Worm (Caenorhabditis elegans) whole organism, L3 larva: Measurements from ENCODE around the gene ZK1320.2.

Experiments
- R02D3.7 ChIP-seq: fragments of 150-350 bp; optimal IDR thresholded peaks from 2 replicates; lab custom pipeline; 2014; ENCODE audit warnings: missing biosample characterization, missing genetic modification characterization
- ZK546.5 ChIP-seq: sonication (generic microtip); optimal IDR thresholded peaks from 2 replicates; lab custom pipeline; 2017; ENCODE audit warnings: missing biosample characterization, missing genetic modification characterization
- aly-2 ChIP-seq: fragments of 150-350 bp; optimal IDR thresholded peaks from 2 replicates; lab custom pipeline; 2014; ENCODE audit warnings: missing biosample characterization, missing genetic modification characterization
- ama-1 ChIP-seq: fragments of 150-350 bp; optimal IDR thresholded peaks from 2 replicates; lab custom pipeline; 2018
- ceh-16 ChIP-seq: sonication (generic microtip); optimal IDR thresholded peaks from 2 replicates; lab custom pipeline; 2017; ENCODE audit warnings: missing biosample characterization, missing genetic modification characterization
- ceh-28 ChIP-seq: fragments of 150-350 bp; optimal IDR thresholded peaks from 2 replicates; lab custom pipeline; 2014; ENCODE audit warnings: missing biosample characterization, missing genetic modification reagents, missing genetic modification characterization
- ceh-82 ChIP-seq: fragments of 150-350 bp; optimal IDR thresholded peaks from 2 replicates; lab custom pipeline; 2014; ENCODE audit warnings: missing biosample characterization, missing genetic modification characterization
- ceh-9 ChIP-seq: sonication (generic microtip); optimal IDR thresholded peaks from 2 replicates; lab custom pipeline; 2018; ENCODE audit warnings: missing biosample characterization, missing genetic modification characterization
- daf-12 ChIP-seq: fragments of 150-350 bp; optimal IDR thresholded peaks from 2 replicates; lab custom pipeline; 2014; ENCODE audit warnings: missing biosample characterization, missing genetic modification reagents, missing genetic modification characterization
- egl-27 ChIP-seq: sonication (generic microtip); optimal IDR thresholded peaks from 4 replicates; lab custom pipeline; 2017; ENCODE audit warnings: missing biosample characterization, missing genetic modification reagents, missing genetic modification characterization
- egl-5 ChIP-seq: fragments of 150-350 bp; optimal IDR thresholded peaks from 2 replicates; lab custom pipeline; 2017; ENCODE audit warnings: missing biosample characterization, missing genetic modification reagents, missing genetic modification characterization, inconsistent platforms
- elt-1 ChIP-seq: fragments of 150-350 bp; optimal IDR thresholded peaks from 2 replicates; lab custom pipeline; 2014; ENCODE audit warnings: missing biosample characterization, missing genetic modification characterization
- elt-2 ChIP-seq: sonication (generic microtip); optimal IDR thresholded peaks from 2 replicates; lab custom pipeline; 2016; ENCODE audit warnings: missing genetic modification reagents, mild to moderate bottlenecking, missing genetic modification characterization, missing compliant biosample characterization
- eor-1 ChIP-seq, 2 experiments: fragments of 150-350 bp; optimal IDR thresholded peaks; 2 replicates each; lab custom pipeline; 2014 to 2018; ENCODE audit warnings: missing biosample characterization in 2 of 2, missing genetic modification characterization in 2 of 2
- fkh-10 ChIP-seq: sonication (generic microtip); optimal IDR thresholded peaks from 2 replicates; lab custom pipeline; 2017; ENCODE audit warnings: missing biosample characterization, missing genetic modification reagents, missing genetic modification characterization
- fkh-2 ChIP-seq: fragments of 150-350 bp; optimal IDR thresholded peaks from 2 replicates; lab custom pipeline; 2014; ENCODE audit warnings: missing biosample characterization, missing genetic modification reagents, missing genetic modification characterization
- hmg-11 ChIP-seq: sonication (generic microtip); optimal IDR thresholded peaks from 2 replicates; lab custom pipeline; 2016; ENCODE audit warnings: missing genetic modification characterization, missing compliant biosample characterization
- jun-1 ChIP-seq: fragments of 150-350 bp; optimal IDR thresholded peaks from 2 replicates; lab custom pipeline; 2014; ENCODE audit warnings: missing biosample characterization, missing genetic modification reagents, missing genetic modification characterization
- lin-15B ChIP-seq: fragments of 150-350 bp; optimal IDR thresholded peaks from 2 replicates; lab custom pipeline; 2014; ENCODE audit warnings: missing biosample characterization, missing genetic modification characterization
- lin-39 ChIP-seq: fragments of 150-350 bp; optimal IDR thresholded peaks from 2 replicates; lab custom pipeline; 2018; ENCODE audit warnings: missing biosample characterization, missing genetic modification reagents, missing genetic modification characterization
- mdl-1 ChIP-seq: fragments of 150-350 bp; optimal IDR thresholded peaks from 2 replicates; lab custom pipeline; 2014; ENCODE audit warnings: missing biosample characterization, missing genetic modification characterization
- mml-1 ChIP-seq: fragments of 150-350 bp; sonication (generic microtip); optimal IDR thresholded peaks from 3 replicates; lab custom pipeline; 2014; ENCODE audit warnings: missing biosample characterization, missing genetic modification characterization
- nfya-1 ChIP-seq: sonication (generic microtip); optimal IDR thresholded peaks from 2 replicates; lab custom pipeline; 2017; ENCODE audit warnings: missing genetic modification characterization, mild to moderate bottlenecking, missing compliant biosample characterization, antibody characterized with exemption, moderate library complexity; ENCODE audit not compliant: insufficient read depth
- nhr-11 ChIP-seq: fragments of 150-350 bp; optimal IDR thresholded peaks from 2 replicates; lab custom pipeline; 2014; ENCODE audit warnings: missing biosample characterization, missing genetic modification characterization
- nhr-12 ChIP-seq: fragments of 150-350 bp; optimal IDR thresholded peaks from 2 replicates; lab custom pipeline; 2014; ENCODE audit warnings: missing biosample characterization, missing genetic modification characterization
- nhr-23 ChIP-seq: fragments of 150-350 bp; optimal IDR thresholded peaks from 2 replicates; lab custom pipeline; 2014; ENCODE audit warnings: missing biosample characterization, missing genetic modification reagents, missing genetic modification characterization
- nhr-237 ChIP-seq: fragments of 150-350 bp; optimal IDR thresholded peaks from 2 replicates; lab custom pipeline; 2014; ENCODE audit warnings: missing biosample characterization, missing genetic modification characterization
- nhr-25 ChIP-seq: sonication (generic microtip); optimal IDR thresholded peaks from 2 replicates; lab custom pipeline; 2017; ENCODE audit warnings: missing biosample characterization, missing genetic modification characterization
- nhr-28 ChIP-seq: fragments of 150-350 bp; optimal IDR thresholded peaks from 2 replicates; lab custom pipeline; 2014; ENCODE audit warnings: missing biosample characterization, missing genetic modification characterization
- nhr-43 ChIP-seq: sonication (generic microtip); optimal IDR thresholded peaks from 2 replicates; lab custom pipeline; 2016; ENCODE audit warnings: mild to moderate bottlenecking, missing genetic modification characterization, missing compliant biosample characterization; ENCODE audit not compliant: poor library complexity, severe bottlenecking
- nhr-67 ChIP-seq: fragments of 150-350 bp; optimal IDR thresholded peaks from 2 replicates; lab custom pipeline; 2014; ENCODE audit warnings: missing biosample characterization, missing genetic modification characterization
- nhr-76 ChIP-seq: fragments of 150-350 bp; sonication (generic microtip); optimal IDR thresholded peaks from 5 replicates; lab custom pipeline; 2014; ENCODE audit warnings: missing biosample characterization, missing genetic modification characterization
- nhr-77 ChIP-seq: fragments of 150-350 bp; optimal IDR thresholded peaks from 2 replicates; lab custom pipeline; 2014; ENCODE audit warnings: missing biosample characterization, missing genetic modification characterization
- pha-4 ChIP-seq: fragments of 150-350 bp; optimal IDR thresholded peaks from 2 replicates; lab custom pipeline; 2014; ENCODE audit warnings: missing biosample characterization, missing genetic modification reagents, missing genetic modification characterization
- pqm-1 ChIP-seq: fragments of 150-350 bp; optimal IDR thresholded peaks from 2 replicates; lab custom pipeline; 2017; ENCODE audit warnings: missing biosample characterization, missing genetic modification characterization, inconsistent platforms
- sea-2 ChIP-seq: fragments of 150-350 bp; sonication (generic microtip); optimal IDR thresholded peaks from 4 replicates; lab custom pipeline; 2014; ENCODE audit warnings: missing biosample characterization, missing genetic modification reagents, missing genetic modification characterization
- snpc-4 ChIP-seq: fragments of 150-350 bp; optimal IDR thresholded peaks from 2 replicates; lab custom pipeline; 2014; ENCODE audit warnings: missing biosample characterization, missing genetic modification characterization
- tbx-2 ChIP-seq: sonication (generic microtip); optimal IDR thresholded peaks from 2 replicates; lab custom pipeline; 2016; ENCODE audit warnings: mild to moderate bottlenecking, missing genetic modification characterization, missing compliant biosample characterization
- unc-39 ChIP-seq: sonication (generic microtip); optimal IDR thresholded peaks from 4 replicates; lab custom pipeline; 2017; ENCODE audit warnings: missing biosample characterization, missing genetic modification characterization
- unc-62 ChIP-seq: fragments of 150-350 bp; sonication (generic microtip); optimal IDR thresholded peaks from 4 replicates; lab custom pipeline; 2014; ENCODE audit warnings: missing biosample characterization, missing genetic modification reagents, missing genetic modification characterization
- ztf-11 ChIP-seq: fragments of 150-350 bp; optimal IDR thresholded peaks from 2 replicates; lab custom pipeline; 2014; ENCODE audit warnings: missing biosample characterization, missing genetic modification characterization
- ztf-4 ChIP-seq: fragments of 150-350 bp; optimal IDR thresholded peaks from 2 replicates; lab custom pipeline; 2014; ENCODE audit warnings: missing biosample characterization, missing genetic modification characterization

Gene ZK1320.2

DNA sequence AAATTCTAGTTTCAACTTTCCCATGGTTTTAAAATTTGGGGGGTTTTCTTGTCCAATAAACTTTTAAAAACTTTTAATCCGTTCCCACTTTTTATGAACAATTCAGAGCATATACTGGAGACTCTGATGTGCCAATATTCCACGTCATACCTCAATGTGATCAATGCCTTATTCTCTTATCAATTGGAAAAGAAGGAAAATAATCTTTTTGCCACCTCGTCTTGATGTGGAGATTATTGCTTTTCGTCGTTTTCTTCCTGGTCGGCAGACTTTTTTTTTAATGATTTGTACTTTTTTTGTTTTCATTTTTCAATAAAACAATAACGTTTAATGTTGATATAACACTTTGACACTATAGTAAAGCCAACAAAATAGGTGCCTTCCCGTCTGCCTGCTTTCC, 18.7 kb upstream of the ZK1320.2 start:
- TF ChIP-seq nhr-67 (no peak), pqm-1 (tag; lab: Kevin White, UChicago) (peak; percentile 50), lin-15B (no peak), nhr-43 (no peak), elt-1 (tag; lab: Kevin White, UChicago) (no peak), elt-2 (tag; lab: Kevin White, UChicago) (peak; percentile 67), ama-1 (lab: Kevin White, UChicago) (no peak), mdl-1 (tag; lab: Kevin White, UChicago) (no peak), nhr-28 (no peak), nhr-237 (tag; lab: Kevin White, UChicago) (no peak), ztf-11 (tag; lab: Kevin White, UChicago) (no peak), sea-2 (no peak), nhr-25 (tag; lab: Kevin White, UChicago) (no peak), daf-12 (tag; lab: Kevin White, UChicago) (no peak), nhr-77 (tag; lab: Kevin White, UChicago) (no peak), aly-2 (tag; lab: Kevin White, UChicago) (no peak), ZK546.5 (tag; lab: Kevin White, UChicago) (no peak)

DNA sequence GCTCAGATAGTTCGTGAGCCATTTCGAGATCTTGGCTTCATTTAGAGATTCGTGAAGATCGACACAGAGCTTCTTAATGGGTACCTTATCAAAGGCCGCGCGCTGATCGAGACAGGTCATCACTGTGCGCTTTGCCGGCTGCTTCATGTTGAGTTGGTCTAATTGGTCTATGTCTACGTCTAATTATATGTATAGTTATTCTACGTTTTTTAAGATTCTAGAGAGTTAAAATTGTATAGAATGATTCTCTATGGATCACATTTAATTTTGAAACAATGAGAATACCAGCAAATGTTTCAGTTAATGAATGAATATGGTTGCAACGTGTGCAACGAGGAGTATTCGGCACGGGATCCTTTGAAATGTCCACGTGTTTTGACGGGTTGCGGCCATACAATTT, 15.9 kb upstream of the ZK1320.2 start, which contains the start of gene arc-1:
TSS of gene arc-1 (plus strand) at position 301 of the 400 bp plus-strand sequence.
- no peak for TF ChIP-seq mdl-1 (tag; lab: Kevin White, UChicago)
- TF ChIP-seq nhr-12 (tag; lab: Kevin White, UChicago) = no peak
- no peak for TF ChIP-seq nfya-1 (tag; lab: Kevin White, UChicago)
- no peak for TF ChIP-seq mml-1 (tag; lab: Kevin White, UChicago)
- no peak for TF ChIP-seq lin-15B
- no peak for TF ChIP-seq R02D3.7
- TF ChIP-seq nhr-23 = no peak
- TF ChIP-seq ceh-82 (tag; lab: Kevin White, UChicago) = no peak
- TF ChIP-seq nhr-76 (tag; lab: Kevin White, UChicago) = no peak
- TF ChIP-seq jun-1 (tag; lab: Kevin White, UChicago) = no peak

ce11 chrII:9671308-9671707, 12.5 kb upstream of the ZK1320.2 start, which contains the start of gene ZK1320.7:
TSS of gene ZK1320.7 (plus strand) at chrII:9671608.
- no peak for TF ChIP-seq fkh-10 (GFP tag; lab: Kevin White, UChicago)
- TF ChIP-seq nhr-43 = no peak
- TF ChIP-seq egl-5 = no peak
- no peak for TF ChIP-seq mml-1 (tag; lab: Kevin White, UChicago)
- no peak for TF ChIP-seq fkh-2 (tag; lab: Kevin White, UChicago)
- no peak for TF ChIP-seq ceh-28 (tag; lab: Kevin White, UChicago)
- no peak for TF ChIP-seq ZK546.5 (tag; lab: Kevin White, UChicago)
- no peak for TF ChIP-seq ceh-16 (tag; lab: Kevin White, UChicago)
- TF ChIP-seq ceh-9 = no peak
- TF ChIP-seq egl-27 = no peak
- TF ChIP-seq nhr-76 (tag; lab: Kevin White, UChicago) = no peak
- TF ChIP-seq lin-15B = no peak
- TF ChIP-seq elt-2 (tag; lab: Kevin White, UChicago) = no peak
- TF ChIP-seq snpc-4 = no peak
- TF ChIP-seq nhr-28 = no peak
- no peak for TF ChIP-seq nhr-67
- TF ChIP-seq hmg-11 = no peak
- TF ChIP-seq R02D3.7 = no peak
- TF ChIP-seq nhr-77 (tag; lab: Kevin White, UChicago) = no peak

DNA sequence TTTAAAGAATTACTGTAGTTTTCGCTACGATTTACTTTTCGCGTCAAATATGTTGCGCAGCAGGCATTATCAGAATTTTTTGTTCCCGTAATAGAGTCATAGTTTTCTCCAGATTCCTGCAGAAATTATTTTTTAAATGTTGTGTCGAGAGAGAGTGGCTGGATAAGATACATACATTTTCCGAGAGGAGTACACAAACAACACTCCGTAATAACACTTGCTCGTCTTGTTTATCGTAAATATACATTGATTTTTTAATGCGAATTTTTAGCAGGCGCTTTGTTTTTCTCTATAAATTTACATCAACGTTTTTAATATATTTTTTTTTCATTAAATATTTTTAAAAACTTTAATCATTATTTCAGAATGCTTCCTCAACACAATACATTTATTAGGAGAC, 10.2 kb upstream of the ZK1320.2 start, which contains the start of gene taf-8:
TSS of gene taf-8 (plus strand) at position 360 of the 400 bp plus-strand sequence.
- TF ChIP-seq jun-1 (tag; lab: Kevin White, UChicago) = no peak
- TF ChIP-seq nfya-1 (tag; lab: Kevin White, UChicago) = no peak
- no peak for TF ChIP-seq egl-5
- TF ChIP-seq nhr-43 = no peak
- TF ChIP-seq elt-2 (tag; lab: Kevin White, UChicago) = peak; percentile 12
- peak; percentile 57 for TF ChIP-seq nhr-23
- TF ChIP-seq R02D3.7 = peak; percentile 92
- TF ChIP-seq mml-1 (tag; lab: Kevin White, UChicago) = no peak
- no peak for TF ChIP-seq ZK546.5 (tag; lab: Kevin White, UChicago)
- TF ChIP-seq hmg-11 = peak; percentile 55
- no peak for TF ChIP-seq nhr-11 (tag; lab: Kevin White, UChicago)
- TF ChIP-seq aly-2 (tag; lab: Kevin White, UChicago) = no peak
- TF ChIP-seq ztf-4 (tag; lab: Kevin White, UChicago) = no peak
- no peak for TF ChIP-seq tbx-2 (tag; lab: Kevin White, UChicago)
- no peak for TF ChIP-seq pqm-1 (tag; lab: Kevin White, UChicago)
- no peak for TF ChIP-seq nhr-76 (tag; lab: Kevin White, UChicago)
- no peak for TF ChIP-seq nhr-12 (tag; lab: Kevin White, UChicago)
- TF ChIP-seq nhr-237 (tag; lab: Kevin White, UChicago) = no peak
- TF ChIP-seq lin-15B = peak; percentile 47
- peak; percentile 7 for TF ChIP-seq lin-39 (tag; lab: Kevin White, UChicago)
- TF ChIP-seq ceh-82 (tag; lab: Kevin White, UChicago) = no peak
- no peak for TF ChIP-seq nhr-77 (tag; lab: Kevin White, UChicago)
- no peak for TF ChIP-seq ztf-11 (tag; lab: Kevin White, UChicago)
- no peak for TF ChIP-seq unc-62
- no peak for TF ChIP-seq fkh-10 (GFP tag; lab: Kevin White, UChicago)
- TF ChIP-seq ceh-28 (tag; lab: Kevin White, UChicago) = no peak
- no peak for TF ChIP-seq eor-1 (tag; optimal IDR thresholded peaks at IDR 0.05; lab: Kevin White, UChicago)
- TF ChIP-seq pha-4 (tag; lab: Kevin White, UChicago) = peak; percentile 84
- TF ChIP-seq snpc-4 = no peak
- TF ChIP-seq sea-2 = no peak
- TF ChIP-seq ceh-9 = no peak
- TF ChIP-seq nhr-25 (tag; lab: Kevin White, UChicago) = peak; percentile 6
- TF ChIP-seq mdl-1 (tag; lab: Kevin White, UChicago) = no peak
- no peak for TF ChIP-seq elt-1 (tag; lab: Kevin White, UChicago)
- TF ChIP-seq nhr-28 = no peak
- TF ChIP-seq egl-27 = no peak
- no peak for TF ChIP-seq ama-1 (lab: Kevin White, UChicago)
- no peak for TF ChIP-seq nhr-67
- no peak for TF ChIP-seq unc-39 (tag; lab: Kevin White, UChicago)
